Worm (Caenorhabditis elegans): Measurements from ENCODE around the gene gbh-2.

The gbh-2 gene

DNA sequence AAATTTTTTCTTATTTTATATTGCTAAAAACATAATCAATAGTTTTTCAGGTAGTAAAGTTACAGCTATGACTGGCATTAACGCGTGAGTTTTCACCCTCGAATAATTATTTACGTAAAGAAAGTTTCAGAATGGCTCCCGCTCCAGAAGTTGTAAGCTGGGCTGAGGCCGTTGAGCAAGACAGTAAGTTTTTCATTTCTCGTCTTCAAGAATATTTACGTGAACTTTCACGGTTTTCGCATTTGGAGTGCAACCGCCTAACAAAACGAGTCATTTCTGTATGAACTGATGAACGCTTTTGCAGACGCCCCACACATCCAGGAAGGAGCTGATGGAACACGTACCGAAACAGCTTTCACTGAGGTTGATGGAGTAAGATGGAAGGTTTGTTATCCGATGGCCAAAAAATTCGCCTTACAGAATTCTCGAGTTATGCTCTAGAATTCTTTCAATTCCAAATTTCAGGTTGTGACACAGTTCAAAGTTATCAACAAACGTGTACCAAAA is 42.9 kb upstream of the gbh-2 start, which contains the start of gene eif-3.G:
Gene eif-3.G (plus strand): TSS at position 51 of the 507 bp plus-strand sequence.
- no peak for TF ChIP-seq aly-1 (tag; optimal IDR thresholded peaks at IDR 0.05)
- TF ChIP-seq ceh-36 (tag; optimal IDR thresholded peaks at IDR 0.05): no peak
- TF ChIP-seq hmbx-1 (tag; optimal IDR thresholded peaks at IDR 0.05): no peak
- no peak for TF ChIP-seq F13C5.2 (tag; optimal IDR thresholded peaks at IDR 0.05)
- no peak for TF ChIP-seq hnd-1 (tag; optimal IDR thresholded peaks at IDR 0.05)
- TF ChIP-seq ets-7 (tag; optimal IDR thresholded peaks at IDR 0.05): no peak
- TF ChIP-seq tbx-37 (GFP tag; conservative IDR thresholded peaks at IDR 0.05): no peak
- TF ChIP-seq sea-1 (GFP tag; conservative IDR thresholded peaks at IDR 0.05): no peak
- TF ChIP-seq B0310.2 (tag; optimal IDR thresholded peaks at IDR 0.05): no peak
- no peak for TF ChIP-seq ceh-13 (GFP tag; optimal IDR thresholded peaks at IDR 0.05)
- no peak for TF ChIP-seq tbx-11 (GFP tag; IDR thresholded peaks at IDR 0.05)
- no peak for TF ChIP-seq tra-4 (tag; optimal IDR thresholded peaks at IDR 0.05)
- TF ChIP-seq ama-1 (optimal IDR thresholded peaks at IDR 0.05): no peak
- no peak for TF ChIP-seq pes-1 (GFP tag; IDR thresholded peaks at IDR 0.05)
- TF ChIP-seq scrt-1 (GFP tag; IDR thresholded peaks at IDR 0.05): no peak
- no peak for TF ChIP-seq hmg-4 (GFP tag; optimal IDR thresholded peaks at IDR 0.05)
- no peak for TF ChIP-seq flt-1 (GFP tag; IDR thresholded peaks at IDR 0.05)

DNA sequence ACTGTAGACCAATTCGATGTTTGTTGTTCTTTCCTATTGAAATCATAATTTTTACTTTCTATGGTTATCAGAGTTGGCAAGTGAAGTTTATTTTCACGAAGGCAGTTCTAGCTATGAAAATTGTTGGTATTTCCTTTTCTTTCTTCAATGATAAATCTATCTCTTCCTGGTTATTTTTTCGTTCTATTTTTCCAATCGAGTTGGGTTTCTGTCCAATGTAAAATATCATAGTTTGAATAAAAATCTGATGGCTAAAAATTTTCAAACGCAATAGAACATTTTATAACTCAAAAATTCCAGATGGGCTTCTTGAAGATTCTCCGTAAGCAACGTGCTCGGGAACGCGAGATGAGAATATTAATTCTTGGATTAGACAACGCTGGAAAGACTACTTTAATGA is 41.7 kb upstream of the gbh-2 start, which contains the start of gene evl-20:
Gene evl-20 (plus strand): TSS at position 301 of the 400 bp plus-strand sequence.
- TF ChIP-seq ets-7 (tag; optimal IDR thresholded peaks at IDR 0.05) (no peak), hmg-4 (GFP tag; optimal IDR thresholded peaks at IDR 0.05) (no peak), ama-1 (optimal IDR thresholded peaks at IDR 0.05) (no peak), pes-1 (GFP tag; IDR thresholded peaks at IDR 0.05) (no peak)

DNA sequence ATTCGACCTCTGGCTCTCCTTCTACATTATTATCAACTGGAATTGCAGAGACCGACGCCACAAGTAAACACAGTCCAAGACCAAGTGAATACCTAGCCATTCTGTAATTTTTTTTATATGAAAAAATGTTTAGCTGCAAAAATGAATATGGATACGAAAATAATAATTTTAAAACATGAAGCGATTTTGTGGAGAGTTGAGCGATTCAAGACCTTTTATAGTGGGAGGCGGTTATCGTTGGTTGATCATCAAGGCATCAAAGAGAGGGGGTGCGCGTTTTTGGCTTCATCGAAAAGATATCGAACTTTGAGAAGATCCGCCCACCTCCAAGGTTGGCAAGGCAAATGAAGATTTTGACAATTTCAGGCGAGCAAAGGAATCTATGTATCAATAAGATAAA is 38.9 kb upstream of the gbh-2 start, which contains the start of gene cut-3:
Gene cut-3 (minus strand): TSS at position 101 of the 400 bp plus-strand sequence.
- TF ChIP-seq F13C5.2 (tag; optimal IDR thresholded peaks at IDR 0.05) (no peak), tbx-11 (GFP tag; IDR thresholded peaks at IDR 0.05) (no peak), tra-4 (tag; optimal IDR thresholded peaks at IDR 0.05) (no peak), pes-1 (GFP tag; IDR thresholded peaks at IDR 0.05) (no peak), flt-1 (GFP tag; IDR thresholded peaks at IDR 0.05) (no peak), aly-1 (tag; optimal IDR thresholded peaks at IDR 0.05) (no peak), ets-7 (tag; optimal IDR thresholded peaks at IDR 0.05) (no peak), ceh-36 (tag; optimal IDR thresholded peaks at IDR 0.05) (no peak), scrt-1 (GFP tag; IDR thresholded peaks at IDR 0.05) (no peak), sea-1 (GFP tag; conservative IDR thresholded peaks at IDR 0.05) (no peak), hnd-1 (tag; optimal IDR thresholded peaks at IDR 0.05) (no peak), B0310.2 (tag; optimal IDR thresholded peaks at IDR 0.05) (no peak), hmg-4 (GFP tag; optimal IDR thresholded peaks at IDR 0.05) (no peak), hmbx-1 (tag; optimal IDR thresholded peaks at IDR 0.05) (no peak), ceh-13 (GFP tag; optimal IDR thresholded peaks at IDR 0.05) (no peak), tbx-37 (GFP tag; conservative IDR thresholded peaks at IDR 0.05) (no peak), ama-1 (optimal IDR thresholded peaks at IDR 0.05) (no peak)

DNA sequence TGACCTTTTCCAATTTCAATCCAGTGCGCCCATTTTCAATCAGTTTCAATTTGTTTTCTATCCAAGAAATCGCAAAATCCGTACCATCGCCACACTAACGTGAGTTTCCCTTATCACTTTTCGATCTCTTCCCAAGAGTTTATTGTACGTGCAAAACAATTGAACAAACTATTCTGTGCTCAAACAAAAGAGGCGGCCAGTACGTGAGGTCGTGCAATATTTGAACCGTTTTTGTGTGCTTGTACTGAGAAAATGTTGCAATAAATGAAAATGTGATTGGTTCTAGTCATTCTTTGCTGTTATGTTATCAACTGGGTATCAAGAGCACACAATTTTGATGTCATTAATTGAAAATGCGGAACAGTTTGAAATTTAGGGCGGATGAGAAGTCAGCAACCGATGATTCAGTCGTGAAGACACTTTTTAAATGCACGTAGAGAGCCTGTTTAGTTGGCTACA is 36.0 kb upstream of the gbh-2 start, which contains the start of gene F22B5.4:
Gene F22B5.4 (plus strand): TSS at position 51 of the 459 bp plus-strand sequence.
- no peak for TF ChIP-seq F13C5.2 (tag; optimal IDR thresholded peaks at IDR 0.05)
- no peak for TF ChIP-seq flt-1 (GFP tag; IDR thresholded peaks at IDR 0.05)
- no peak for TF ChIP-seq hmg-4 (GFP tag; optimal IDR thresholded peaks at IDR 0.05)
- TF ChIP-seq ama-1 (optimal IDR thresholded peaks at IDR 0.05): no peak
- no peak for TF ChIP-seq ceh-36 (tag; optimal IDR thresholded peaks at IDR 0.05)
- no peak for TF ChIP-seq ets-7 (tag; optimal IDR thresholded peaks at IDR 0.05)
- TF ChIP-seq ceh-13 (GFP tag; optimal IDR thresholded peaks at IDR 0.05): no peak
- TF ChIP-seq tra-4 (tag; optimal IDR thresholded peaks at IDR 0.05): no peak
- TF ChIP-seq sea-1 (GFP tag; conservative IDR thresholded peaks at IDR 0.05): no peak
- TF ChIP-seq tbx-37 (GFP tag; conservative IDR thresholded peaks at IDR 0.05): no peak
- no peak for TF ChIP-seq hnd-1 (tag; optimal IDR thresholded peaks at IDR 0.05)
- TF ChIP-seq tbx-11 (GFP tag; IDR thresholded peaks at IDR 0.05): no peak
- no peak for TF ChIP-seq pes-1 (GFP tag; IDR thresholded peaks at IDR 0.05)

DNA sequence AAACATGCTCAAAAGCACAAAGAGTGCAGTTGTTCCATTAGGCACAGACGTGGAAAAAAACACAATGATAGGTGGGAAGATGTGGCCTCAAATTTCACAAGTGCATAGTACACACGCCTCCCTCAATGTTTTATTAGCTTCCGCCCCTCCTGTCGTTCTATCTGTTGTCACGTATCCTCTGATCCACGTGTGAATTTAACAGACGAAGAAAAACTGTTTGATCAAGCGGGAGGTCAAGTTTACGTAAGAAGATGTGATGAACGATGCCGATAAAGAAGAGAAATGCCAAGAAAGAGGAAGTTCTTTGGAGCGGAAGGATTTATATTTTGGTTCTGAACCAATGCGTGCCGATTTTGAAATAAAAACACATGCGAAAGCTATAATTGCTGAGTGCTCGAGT is 34.9 kb upstream of the gbh-2 start:
- TF ChIP-seq tra-4 (tag; optimal IDR thresholded peaks at IDR 0.05) (no peak), flt-1 (GFP tag; IDR thresholded peaks at IDR 0.05) (no peak), F13C5.2 (tag; optimal IDR thresholded peaks at IDR 0.05) (no peak), ceh-13 (GFP tag; optimal IDR thresholded peaks at IDR 0.05) (no peak), hmbx-1 (tag; optimal IDR thresholded peaks at IDR 0.05) (no peak), tbx-37 (GFP tag; conservative IDR thresholded peaks at IDR 0.05) (no peak), hnd-1 (tag; optimal IDR thresholded peaks at IDR 0.05) (no peak), B0310.2 (tag; optimal IDR thresholded peaks at IDR 0.05) (no peak), pes-1 (GFP tag; IDR thresholded peaks at IDR 0.05) (no peak), tbx-11 (GFP tag; IDR thresholded peaks at IDR 0.05) (no peak)

DNA sequence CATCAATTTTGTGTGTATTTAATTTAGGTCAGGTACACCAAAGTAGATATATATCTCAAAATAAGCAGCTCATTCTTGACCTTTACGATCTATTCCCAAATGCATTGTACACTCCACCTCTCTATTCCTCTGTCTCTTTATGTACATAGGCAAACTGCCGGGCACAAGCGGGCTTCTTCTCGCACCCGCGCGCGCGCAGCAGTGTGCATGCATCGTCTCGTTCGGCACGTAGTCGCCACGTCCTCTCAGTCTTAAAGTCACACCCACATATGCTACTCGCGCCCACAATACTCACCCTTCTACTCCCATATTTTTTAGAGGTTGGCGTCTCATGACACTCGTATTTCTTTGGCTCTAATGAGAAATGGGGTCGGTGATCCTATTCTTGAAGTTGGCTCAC is 34.3 kb upstream of the gbh-2 start:
- no peak for TF ChIP-seq flt-1 (GFP tag; IDR thresholded peaks at IDR 0.05)
- TF ChIP-seq sea-1 (GFP tag; conservative IDR thresholded peaks at IDR 0.05): no peak
- no peak for TF ChIP-seq hmg-4 (GFP tag; optimal IDR thresholded peaks at IDR 0.05)
- no peak for TF ChIP-seq ama-1 (optimal IDR thresholded peaks at IDR 0.05)
- no peak for TF ChIP-seq ets-7 (tag; optimal IDR thresholded peaks at IDR 0.05)
- TF ChIP-seq ceh-36 (tag; optimal IDR thresholded peaks at IDR 0.05): no peak
- no peak for TF ChIP-seq B0310.2 (tag; optimal IDR thresholded peaks at IDR 0.05)

DNA sequence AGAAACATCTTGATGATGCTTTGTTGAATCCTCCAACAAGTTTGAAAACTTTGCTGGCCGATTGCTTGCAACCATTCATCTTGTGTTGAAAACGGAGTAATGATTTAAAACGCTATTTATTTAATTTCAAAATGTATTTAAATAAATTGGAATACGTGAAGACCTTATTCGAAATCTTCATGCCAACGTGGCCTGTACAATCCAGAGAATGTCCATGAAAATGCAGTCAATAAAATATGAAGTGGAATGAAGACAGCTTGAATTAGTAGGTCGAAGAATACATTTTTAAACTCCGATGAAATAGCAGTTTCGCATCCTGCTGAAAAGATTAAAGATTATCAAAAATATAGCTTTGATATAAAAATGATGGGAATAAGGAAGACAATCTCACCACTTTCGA is 31.2 kb upstream of the gbh-2 start, which contains the start of gene F22B5.5:
Gene F22B5.5 (minus strand): TSS at position 101 of the 400 bp plus-strand sequence.
- no peak for TF ChIP-seq hmbx-1 (tag; optimal IDR thresholded peaks at IDR 0.05)
- TF ChIP-seq aly-1 (tag; optimal IDR thresholded peaks at IDR 0.05): no peak
- no peak for TF ChIP-seq ets-7 (tag; optimal IDR thresholded peaks at IDR 0.05)
- no peak for TF ChIP-seq B0310.2 (tag; optimal IDR thresholded peaks at IDR 0.05)
- no peak for TF ChIP-seq hmg-4 (GFP tag; optimal IDR thresholded peaks at IDR 0.05)
- TF ChIP-seq hnd-1 (tag; optimal IDR thresholded peaks at IDR 0.05): no peak
- no peak for TF ChIP-seq scrt-1 (GFP tag; IDR thresholded peaks at IDR 0.05)
- TF ChIP-seq F13C5.2 (tag; optimal IDR thresholded peaks at IDR 0.05): no peak
- TF ChIP-seq tbx-37 (GFP tag; conservative IDR thresholded peaks at IDR 0.05): no peak
- no peak for TF ChIP-seq pes-1 (GFP tag; IDR thresholded peaks at IDR 0.05)
- TF ChIP-seq ceh-13 (GFP tag; optimal IDR thresholded peaks at IDR 0.05): no peak
- no peak for TF ChIP-seq ama-1 (optimal IDR thresholded peaks at IDR 0.05)
- TF ChIP-seq flt-1 (GFP tag; IDR thresholded peaks at IDR 0.05): no peak
- no peak for TF ChIP-seq tra-4 (tag; optimal IDR thresholded peaks at IDR 0.05)
- no peak for TF ChIP-seq tbx-11 (GFP tag; IDR thresholded peaks at IDR 0.05)
